Fruit fly (Drosophila melanogaster) S2 (cell line): ENCODE results near the gene CG43968.
"Not testable (repeated sequence)": the region's sequence is repeated elsewhere in the genome, so short reads cannot be mapped to it uniquely, and the experiment has no call there.

Experiments used
- CG8478 ChIP-seq: fragments of >200 bp; optimal IDR thresholded peaks from 2 replicates; lab custom pipeline; 2018
- CTCF ChIP-seq, 2 experiments: fragments of >200 bp; optimal IDR thresholded peaks; 2 replicates each; lab custom pipeline; 2018

- TF ChIP-seq CG8478; CTCF (optimal IDR thresholded peaks at IDR 0.05; lab: Kevin White, UChicago): not testable (repeated sequence)
These were observed 46.4 kb upstream of the CG43968 start, which contains the start of gene CG17698 for dm6 chr3L:23737660-23738059.
